Worm (Caenorhabditis elegans) whole organism, L4/young adult: ENCODE data around the gene smap-1.

Experiments used
- dao-5 ChIP-seq: sonication (generic microtip); optimal IDR thresholded peaks from 2 replicates; lab custom pipeline; 2016; ENCODE audit warnings: missing genotype, missing genetic modification characterization, moderate library complexity, missing compliant biosample characterization
- him-1 ChIP-seq: sonication (generic microtip); optimal IDR thresholded peaks from 2 replicates; lab custom pipeline; 2016; ENCODE audit warnings: missing genotype, missing genetic modification reagents, missing genetic modification characterization, missing compliant biosample characterization

- no peak for TF ChIP-seq dao-5 (tag; lab: Kevin White, UChicago)
- TF ChIP-seq him-1 (tag; lab: Kevin White, UChicago), result no peak
These were observed 39.1 kb downstream of the smap-1 start, which contains the start of gene Y39A1A.20 for ce11 chrIII:10700460-10700859.
